Worm (Caenorhabditis elegans) whole organism, mixed stage, embryonic: ENCODE results near the gene Y66C5A.1.

ENCODE experiments used
- bed-3 ChIP-seq: fragments of 200-800 bp; sonication (Bioruptor generic); optimal IDR thresholded peaks from 3 replicates; lab custom pipeline; 2018; ENCODE audit warnings: mild to moderate bottlenecking, missing genetic modification characterization, moderate library complexity, missing compliant biosample characterization
- nhr-12 ChIP-seq: fragments of 150-350 bp; optimal IDR thresholded peaks from 2 replicates; lab custom pipeline; 2014; ENCODE audit warnings: missing biosample characterization, missing genetic modification characterization
- nhr-2 ChIP-seq: fragments of 150-350 bp; optimal IDR thresholded peaks from 2 replicates; lab custom pipeline; 2014; ENCODE audit warnings: missing biosample characterization, missing genetic modification characterization
- unc-120 ChIP-seq: sonication (generic microtip); optimal IDR thresholded peaks from 2 replicates; lab custom pipeline; 2017; ENCODE audit warnings: missing genetic modification characterization, missing compliant biosample characterization; ENCODE audit not compliant: poor library complexity, severe bottlenecking
- ztf-11 ChIP-seq: fragments of 150-350 bp; optimal IDR thresholded peaks from 2 replicates; lab custom pipeline; 2014; ENCODE audit warnings: missing biosample characterization, missing genetic modification characterization

DNA sequence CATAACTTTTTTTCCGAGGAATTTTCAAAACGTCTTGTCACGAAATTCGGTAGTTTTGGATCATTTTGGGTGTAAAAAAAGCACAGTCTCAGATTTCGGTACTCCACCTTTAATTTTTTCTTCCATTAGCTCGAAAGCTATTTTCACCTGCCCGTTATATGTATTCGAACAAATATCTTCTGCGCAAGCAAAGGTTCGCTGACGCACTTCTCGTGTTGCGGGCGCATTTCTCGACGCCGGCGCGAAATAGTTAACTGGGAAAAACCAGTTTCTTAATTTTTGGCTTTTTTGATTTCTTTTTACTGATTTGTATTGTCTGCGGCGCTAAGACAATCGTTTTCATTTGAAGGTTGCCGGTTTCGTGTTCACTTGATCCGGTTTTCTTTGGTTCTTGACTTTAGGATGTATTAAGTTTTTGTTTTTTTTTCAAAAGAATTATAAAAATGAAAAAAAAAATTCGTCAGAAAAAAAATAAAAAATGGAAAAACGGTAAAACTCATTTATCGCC is 19.6 kb downstream of the Y66C5A.1 start:
- TF ChIP-seq nhr-12 (tag; lab: Kevin White, UChicago) = no peak
- TF ChIP-seq nhr-2 (tag; lab: Kevin White, UChicago) = no peak
- no peak for TF ChIP-seq ztf-11
- no peak for TF ChIP-seq unc-120
- TF ChIP-seq bed-3 (GFP tag; lab: Kevin White, UChicago) = no peak
